Fruit fly (Drosophila melanogaster): ENCODE measurements around the gene CG43931.

- TF ChIP-seq psq (optimal IDR thresholded peaks at IDR 0.05) (no peak), Sin3A (optimal IDR thresholded peaks at IDR 0.05) (no peak), Myc (optimal IDR thresholded peaks at IDR 0.05) (no peak)
Observed at dm6 chr3L:20921859-20922258, 24.5 kb downstream of the CG43931 start.

Measured in Kc167 (cell line).